Worm (Caenorhabditis elegans) whole organism, young adult: ENCODE results near the gene aars-1.
A peak's percentile ranks its signal among the peaks of the same experiment; 100 is the strongest.

ENCODE experiments used
- B0019.2 ChIP-seq: fragments of 200-800 bp; sonication (Bioruptor generic); conservative IDR thresholded peaks from 2 replicates; pipeline ENCODE4 v1.3.6; 2022; ENCODE audit warnings: missing genetic modification reagents, missing genetic modification characterization, missing compliant biosample characterization
- C17E4.6 ChIP-seq: fragments of 200-800 bp; sonication (Bioruptor generic); IDR thresholded peaks from 2 replicates; pipeline ENCODE4 v1.3.6; 2022; ENCODE audit warnings: missing genetic modification reagents, missing genetic modification characterization, missing compliant biosample characterization
- F57A8.1 ChIP-seq: fragments of 200-800 bp; sonication (Bioruptor generic); optimal IDR thresholded peaks from 2 replicates; lab custom pipeline; 2018; ENCODE audit warnings: mild to moderate bottlenecking, missing genetic modification characterization, moderate library complexity, missing compliant biosample characterization
- K12H6.12 ChIP-seq: fragments of 200-800 bp; sonication (Bioruptor generic); optimal IDR thresholded peaks from 2 replicates; lab custom pipeline; 2018; ENCODE audit warnings: mild to moderate bottlenecking, missing genetic modification characterization, missing compliant biosample characterization
- Y67H2A.10 ChIP-seq: fragments of 200-800 bp; sonication (Bioruptor generic); conservative IDR thresholded peaks from 2 replicates; pipeline ENCODE4 v1.3.6; 2022; ENCODE audit warnings: missing genetic modification reagents, missing genetic modification characterization, missing compliant biosample characterization
- akir-1 ChIP-seq: fragments of 200-800 bp; sonication (Bioruptor generic); optimal IDR thresholded peaks from 2 replicates; lab custom pipeline; 2018; ENCODE audit warnings: mild to moderate bottlenecking, missing genetic modification characterization, moderate library complexity, missing compliant biosample characterization
- aptf-2 ChIP-seq: fragments of 200-800 bp; sonication (Bioruptor generic); conservative IDR thresholded peaks from 2 replicates; pipeline ENCODE4 v1.3.6; 2022; ENCODE audit warnings: missing genetic modification reagents, missing genetic modification characterization, missing compliant biosample characterization
- athp-1 ChIP-seq: sonication (generic microtip); optimal IDR thresholded peaks from 2 replicates; lab custom pipeline; 2017; ENCODE audit warnings: mild to moderate bottlenecking, missing genetic modification characterization, missing compliant biosample characterization
- attf-6 ChIP-seq: fragments of 200-800 bp; sonication (Bioruptor generic); IDR thresholded peaks from 2 replicates; pipeline ENCODE4 v1.3.6; 2022; ENCODE audit warnings: missing genetic modification reagents, missing genetic modification characterization, missing compliant biosample characterization
- bed-2 ChIP-seq: fragments of 200-800 bp; sonication (Bioruptor generic); IDR thresholded peaks from 2 replicates; pipeline ENCODE4 v1.3.6; 2022; ENCODE audit warnings: missing genetic modification reagents, missing genetic modification characterization, missing compliant biosample characterization
- cebp-1 ChIP-seq, 2 experiments: fragments of 200-800 bp in 1 of 2; sonication (Bioruptor generic) in 1 of 2; sonication (generic microtip) in 1 of 2; IDR thresholded peaks in 1 of 2; optimal IDR thresholded peaks in 1 of 2; 2 replicates each; pipeline versions ENCODE4 v1.3.6 to Lab custom; 2017 to 2022; ENCODE audit warnings: missing compliant biosample characterization in 2 of 2, missing genetic modification characterization in 2 of 2, mild to moderate bottlenecking in 1 of 2, missing genetic modification reagents in 1 of 2, moderate library complexity in 1 of 2
- ceh-100 ChIP-seq: fragments of 200-800 bp; sonication (Bioruptor generic); IDR thresholded peaks from 2 replicates; pipeline ENCODE4 v1.3.6; 2022; ENCODE audit warnings: missing genetic modification reagents, missing genetic modification characterization, missing compliant biosample characterization
- chd-7 ChIP-seq: sonication (generic microtip); optimal IDR thresholded peaks from 2 replicates; lab custom pipeline; 2016; ENCODE audit warnings: mild to moderate bottlenecking, missing genetic modification characterization, moderate library complexity, missing compliant biosample characterization
- him-1 ChIP-seq: sonication (generic microtip); optimal IDR thresholded peaks from 2 replicates; lab custom pipeline; 2016; ENCODE audit warnings: missing genotype, missing genetic modification reagents, missing genetic modification characterization, missing compliant biosample characterization
- hmg-1.2 ChIP-seq: fragments of 200-800 bp; sonication (Bioruptor generic); IDR thresholded peaks from 2 replicates; pipeline ENCODE4 v1.3.6; 2022; ENCODE audit warnings: missing genetic modification reagents, missing genetic modification characterization, missing compliant biosample characterization
- lin-26 ChIP-seq: fragments of 200-800 bp; sonication (Bioruptor generic); IDR thresholded peaks from 2 replicates; pipeline ENCODE4 v1.3.6; 2022; ENCODE audit warnings: missing genetic modification reagents, missing genetic modification characterization, missing compliant biosample characterization
- lin-35 ChIP-seq, 3 experiments: fragments of 150-350 bp in 2 of 3; sonication (generic microtip) in 1 of 3; optimal IDR thresholded peaks; 2 replicates each; lab custom pipeline; 2014 to 2018; ENCODE audit warnings: missing biosample characterization in 3 of 3, missing genetic modification characterization in 3 of 3, missing genetic modification reagents in 3 of 3
- lin-40 ChIP-seq: sonication (generic microtip); optimal IDR thresholded peaks from 2 replicates; lab custom pipeline; 2016; ENCODE audit warnings: missing genetic modification characterization, mild to moderate bottlenecking, missing compliant biosample characterization, missing genotype, missing genetic modification reagents
- lin-54 ChIP-seq: fragments of 200-800 bp; sonication (Bioruptor generic); optimal IDR thresholded peaks from 2 replicates; lab custom pipeline; 2018; ENCODE audit warnings: mild to moderate bottlenecking, missing genetic modification characterization, missing compliant biosample characterization
- lsy-27 ChIP-seq: sonication (generic microtip); optimal IDR thresholded peaks from 2 replicates; lab custom pipeline; 2017; ENCODE audit warnings: missing genetic modification characterization, mild to moderate bottlenecking, missing compliant biosample characterization, antibody characterized with exemption, missing genotype, borderline replicate concordance; ENCODE audit not compliant: insufficient read depth
- nfyb-1 ChIP-seq: fragments of 200-800 bp; sonication (Bioruptor generic); IDR thresholded peaks from 2 replicates; pipeline ENCODE4 v1.3.6; 2022; ENCODE audit warnings: missing genetic modification reagents, missing genetic modification characterization, missing compliant biosample characterization
- nhr-80 ChIP-seq: sonication (generic microtip); optimal IDR thresholded peaks from 2 replicates; lab custom pipeline; 2016; ENCODE audit warnings: missing genetic modification characterization, missing compliant biosample characterization
- repo-1 ChIP-seq: sonication (generic microtip); optimal IDR thresholded peaks from 2 replicates; lab custom pipeline; 2017; ENCODE audit warnings: mild to moderate bottlenecking, missing genetic modification characterization, missing compliant biosample characterization
- snpc-4 ChIP-seq, 5 experiments: fragments of 150-350 bp in 1 of 5; sonication (generic microtip) in 4 of 5; optimal IDR thresholded peaks; 2 replicates each; lab custom pipeline; 2014 to 2018; ENCODE audit warnings: missing genetic modification characterization in 5 of 5, missing biosample characterization in 3 of 5, antibody characterized with exemption in 2 of 5, mild to moderate bottlenecking in 2 of 5, missing compliant biosample characterization in 2 of 5, missing genotype in 2 of 5, moderate library complexity in 2 of 5, missing genetic modification reagents in 1 of 5
- sptf-2 ChIP-seq: fragments of 200-800 bp; sonication (Bioruptor generic); optimal IDR thresholded peaks from 2 replicates; lab custom pipeline; 2018; ENCODE audit warnings: mild to moderate bottlenecking, missing genetic modification characterization, missing compliant biosample characterization
- unc-130 ChIP-seq: sonication (generic microtip); optimal IDR thresholded peaks from 2 replicates; lab custom pipeline; 2016; ENCODE audit warnings: missing genetic modification reagents, missing genetic modification characterization, missing compliant biosample characterization
- zim-3 ChIP-seq: sonication (generic microtip); optimal IDR thresholded peaks from 2 replicates; lab custom pipeline; 2017; ENCODE audit warnings: mild to moderate bottlenecking, missing genetic modification characterization, moderate library complexity, missing compliant biosample characterization
- ztf-26 ChIP-seq: sonication (generic microtip); optimal IDR thresholded peaks from 2 replicates; lab custom pipeline; 2017; ENCODE audit warnings: missing genetic modification characterization, missing compliant biosample characterization
- ztf-3 ChIP-seq: fragments of 200-800 bp; sonication (Bioruptor generic); optimal IDR thresholded peaks from 2 replicates; lab custom pipeline; 2018; ENCODE audit warnings: mild to moderate bottlenecking, missing genetic modification characterization, missing compliant biosample characterization

Gene aars-1

DNA sequence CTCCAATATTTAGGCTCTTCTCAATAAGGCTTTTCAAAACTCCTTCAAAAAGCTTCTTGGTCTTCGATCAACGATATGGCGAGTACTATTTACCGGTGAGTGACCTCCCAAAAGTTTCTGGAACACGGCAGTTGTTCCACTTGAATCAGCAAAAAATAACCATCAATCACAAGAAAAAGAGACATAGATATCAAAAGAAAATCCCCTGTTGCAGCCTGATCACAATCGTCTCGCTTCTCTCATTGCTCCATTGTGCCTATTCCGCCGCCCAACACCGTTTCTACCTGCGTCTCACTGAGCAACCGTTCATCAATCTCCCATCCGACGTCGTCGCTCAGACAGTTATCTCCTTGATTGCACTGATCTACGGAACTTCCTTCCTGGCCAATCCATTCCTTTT lies 32.5 kb upstream of the aars-1 start, which contains the start of gene emc-5 (continued):
- TF ChIP-seq lin-26 (GFP tag; lab: Robert Waterston, UW) (no peak), repo-1 (tag; lab: Kevin White, UChicago) (peak; percentile 9), zim-3 (tag; lab: Kevin White, UChicago) (no peak)

DNA sequence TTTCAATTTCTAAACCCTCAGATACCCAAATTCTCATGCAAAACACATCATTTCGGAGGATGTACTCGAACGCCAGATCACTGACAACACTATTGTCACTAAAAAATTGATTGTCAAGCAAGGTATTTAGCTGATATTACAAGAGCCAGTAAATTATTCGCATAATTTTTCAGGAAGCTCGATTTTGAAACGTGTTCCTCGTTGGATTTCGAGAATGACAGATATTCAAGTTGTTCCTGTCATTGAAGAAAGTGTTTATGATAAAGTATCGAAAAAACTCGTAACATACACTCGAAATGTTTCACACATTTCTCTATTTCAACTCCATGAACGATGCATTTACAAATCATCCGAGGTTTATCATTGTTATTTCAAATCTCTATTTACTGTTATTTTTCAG lies 31.5 kb upstream of the aars-1 start:
- TF ChIP-seq C17E4.6 (GFP tag; lab: Robert Waterston, UW) = no peak
- TF ChIP-seq him-1 (tag; lab: Kevin White, UChicago) = no peak
- TF ChIP-seq akir-1 = no peak
- no peak for TF ChIP-seq lin-35 (GFP tag; optimal IDR thresholded peaks at IDR 0.05; lab: Kevin White, UChicago)
- TF ChIP-seq, all 124 proteins: peak for 0

DNA sequence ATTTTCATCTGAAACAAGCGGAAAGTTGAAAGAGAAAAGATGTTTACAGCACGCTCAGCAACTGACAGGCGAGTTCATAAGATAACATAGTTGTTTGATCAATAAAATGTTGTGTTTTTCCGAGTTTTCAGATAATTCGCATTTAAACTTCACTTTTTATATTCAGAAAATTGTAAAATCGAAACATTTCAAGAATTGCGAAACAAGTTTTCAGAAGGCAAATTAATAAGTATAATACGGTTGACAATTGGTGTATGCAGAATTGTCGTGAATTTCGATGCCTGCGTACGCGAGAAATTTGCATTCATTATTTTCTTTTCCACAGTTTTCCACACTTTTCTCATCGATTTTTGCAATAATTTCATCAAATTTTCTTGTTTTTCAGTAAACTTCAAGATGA lies 31.0 kb upstream of the aars-1 start, which contains the start of the genes ooc-3 and B0334.4:
Gene ooc-3, minus strand, starts transcription at position 15 of the 400 bp plus-strand sequence.
Gene B0334.4, plus strand, starts transcription at position 386 of the 400 bp plus-strand sequence.
- TF ChIP-seq K12H6.12 (tag; lab: Kevin White, UChicago) = no peak
- TF ChIP-seq unc-130 = no peak
- no peak for TF ChIP-seq aptf-2 (GFP tag; lab: Robert Waterston, UW)
- peak; percentile 53; the same call in 1 of the 2 replicates for TF ChIP-seq cebp-1 (GFP tag; IDR thresholded peaks at IDR 0.05; lab: Robert Waterston, UW)
- peak; percentile 91 for TF ChIP-seq cebp-1 (tag; optimal IDR thresholded peaks at IDR 0.05; lab: Kevin White, UChicago)
- TF ChIP-seq F57A8.1 (GFP tag; lab: Kevin White, UChicago) = no peak
- no peak for TF ChIP-seq chd-7 (tag; lab: Kevin White, UChicago)
- TF ChIP-seq ztf-26 (tag; lab: Kevin White, UChicago) = no peak
- TF ChIP-seq lsy-27 (tag; lab: Kevin White, UChicago) = no peak
- TF ChIP-seq, all 124 proteins: peak for 1

DNA sequence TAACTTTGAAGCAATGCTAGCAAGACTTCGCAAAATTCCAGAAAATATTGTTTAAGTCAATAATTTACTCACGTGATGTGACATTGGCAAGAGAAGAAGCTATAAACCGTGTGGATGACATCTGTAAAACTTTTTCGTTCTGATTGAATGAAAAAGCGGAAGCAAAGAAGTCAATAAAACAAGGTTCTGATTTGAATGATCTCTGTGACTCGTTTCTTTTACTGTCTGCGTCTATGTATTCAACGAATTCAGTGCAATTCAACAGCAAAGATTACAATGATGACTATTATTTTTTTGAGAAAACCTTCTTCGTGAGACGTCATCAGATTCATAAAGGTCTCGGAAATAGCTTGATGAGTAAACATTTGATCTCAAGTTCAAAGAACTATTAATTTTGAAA lies 28.5 kb upstream of the aars-1 start, which contains the start of gene hacl-1:
Gene hacl-1, minus strand, starts transcription at position 121 of the 400 bp plus-strand sequence.
- TF ChIP-seq lin-54 (GFP tag; lab: Kevin White, UChicago) (peak; percentile 6), attf-6 (GFP tag; lab: Robert Waterston, UW) (no peak), snpc-4 (GFP tag; optimal IDR thresholded peaks at IDR 0.05; lab: Kevin White, UChicago) (no peak), snpc-4 (tag; optimal IDR thresholded peaks at IDR 0.05; lab: Kevin White, UChicago) (no peak), Y67H2A.10 (GFP tag; lab: Robert Waterston, UW) (no peak), lin-40 (peak; percentile 9), nhr-80 (tag; lab: Kevin White, UChicago) (peak; percentile 21), ztf-3 (no peak), nfyb-1 (0 out of 2 replicates have a peak, but pooled peaks have one; percentile 15)
- TF ChIP-seq, all 124 proteins: peak for 4

DNA sequence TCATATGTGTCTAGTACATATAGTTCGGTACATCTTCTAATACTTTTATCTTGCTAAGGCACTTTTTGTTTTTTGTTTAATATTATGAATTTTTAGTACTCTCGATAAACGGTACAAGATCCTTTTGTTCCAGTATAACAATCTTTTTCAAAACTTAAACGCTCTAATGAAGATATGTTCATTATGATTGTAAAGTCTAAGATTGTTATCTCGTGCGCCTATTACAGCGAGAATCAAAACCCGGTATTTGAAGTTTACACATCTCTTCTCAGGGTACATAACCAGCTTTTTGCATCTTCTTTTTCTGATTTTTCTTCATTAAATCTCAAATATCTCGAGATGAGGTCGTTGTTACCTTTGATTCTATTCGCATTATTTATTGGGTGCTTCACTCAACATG lies 23.7 kb upstream of the aars-1 start, which contains the start of gene B0334.13:
Gene B0334.13, plus strand, starts transcription at position 301 of the 400 bp plus-strand sequence.
- no peak for TF ChIP-seq sptf-2 (GFP tag; lab: Kevin White, UChicago)
- TF ChIP-seq bed-2 (GFP tag; lab: Robert Waterston, UW) = no peak
- no peak for TF ChIP-seq ceh-100 (GFP tag; lab: Robert Waterston, UW)
- no peak for TF ChIP-seq Y67H2A.10 (GFP tag; lab: Robert Waterston, UW)

DNA sequence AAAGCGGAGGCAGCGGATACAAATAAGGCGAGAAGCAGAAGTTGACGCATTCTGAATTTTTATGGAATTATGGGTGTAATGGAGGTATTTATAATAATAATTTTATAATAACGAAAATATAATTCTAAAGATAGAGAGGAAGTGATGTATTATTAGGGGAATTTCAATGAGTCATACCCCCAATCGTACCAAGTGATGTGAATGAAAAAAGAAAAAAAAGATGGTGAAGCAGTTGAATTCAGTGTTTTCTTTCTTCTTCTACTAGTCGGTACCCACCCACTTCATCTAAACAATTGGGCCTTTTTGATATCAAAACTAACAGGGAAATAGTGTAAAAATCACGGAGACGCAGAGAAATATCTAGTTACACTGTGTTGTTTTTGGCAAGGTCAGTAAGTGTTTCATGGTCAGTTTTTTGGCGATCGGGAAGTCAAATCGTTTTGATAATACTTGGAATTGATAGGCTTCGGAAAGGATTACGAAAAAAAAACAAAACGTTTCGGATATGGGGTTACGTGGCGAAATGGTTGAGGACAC lies 22.5 kb upstream of the aars-1 start, which contains the start of gene ttr-18:
Gene ttr-18, minus strand, starts transcription at position 51 of the 537 bp plus-strand sequence.
- TF ChIP-seq hmg-1.2 (GFP tag; lab: Robert Waterston, UW) = peak; percentile 47; the same call in 1 of the 2 replicates
- no peak for TF ChIP-seq athp-1
- TF ChIP-seq B0019.2 = no peak
- no peak for TF ChIP-seq lin-40
- TF ChIP-seq K12H6.12 (tag; lab: Kevin White, UChicago) = no peak
